Fruit fly (Drosophila melanogaster): ENCODE results near the gene myd.

DNA sequence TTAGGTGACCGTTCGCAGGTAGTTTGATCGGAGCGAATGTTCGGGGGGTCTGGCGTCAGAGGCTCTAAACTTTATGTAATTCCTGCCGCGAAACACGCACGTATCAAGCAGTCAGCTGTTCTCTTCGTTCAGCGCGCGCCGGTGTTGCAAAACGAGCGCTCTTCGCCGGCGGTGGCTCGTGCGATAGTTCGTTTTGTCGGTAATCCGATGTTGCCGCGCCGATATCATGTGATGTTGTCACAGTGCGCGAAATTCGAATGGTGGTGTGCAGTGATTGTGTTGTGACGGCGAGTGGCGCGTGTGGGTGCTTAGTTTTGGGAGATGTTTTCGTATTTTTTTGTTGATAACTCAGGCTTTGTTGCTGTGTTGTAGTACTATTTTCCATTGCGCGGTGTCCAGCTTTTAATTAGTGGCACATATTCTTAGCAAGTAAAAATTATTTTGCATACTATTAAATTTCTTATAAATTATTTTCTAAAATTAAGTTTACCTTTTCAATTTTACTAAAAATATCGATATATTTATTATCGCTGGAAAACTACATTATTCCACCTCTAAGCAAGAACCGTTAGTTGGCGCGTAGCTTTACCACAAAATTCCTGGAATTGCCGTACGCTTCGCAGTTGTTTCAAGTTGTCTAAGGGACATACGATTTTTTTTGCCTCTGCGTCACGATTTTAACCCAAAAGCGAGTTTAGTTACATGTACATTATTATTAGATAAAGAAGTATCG lies 23.6 kb upstream of the myd start, which contains the start of gene nanos:
- TF ChIP-seq insv (optimal IDR thresholded peaks at IDR 0.05) (no peak), psq (optimal IDR thresholded peaks at IDR 0.05) (no peak), Myc (optimal IDR thresholded peaks at IDR 0.05) (no peak)

Data from Kc167 (cell line).